Fruit fly (Drosophila melanogaster): Measurements from ENCODE around the gene CG13310.

CG13310 gene

DNA sequence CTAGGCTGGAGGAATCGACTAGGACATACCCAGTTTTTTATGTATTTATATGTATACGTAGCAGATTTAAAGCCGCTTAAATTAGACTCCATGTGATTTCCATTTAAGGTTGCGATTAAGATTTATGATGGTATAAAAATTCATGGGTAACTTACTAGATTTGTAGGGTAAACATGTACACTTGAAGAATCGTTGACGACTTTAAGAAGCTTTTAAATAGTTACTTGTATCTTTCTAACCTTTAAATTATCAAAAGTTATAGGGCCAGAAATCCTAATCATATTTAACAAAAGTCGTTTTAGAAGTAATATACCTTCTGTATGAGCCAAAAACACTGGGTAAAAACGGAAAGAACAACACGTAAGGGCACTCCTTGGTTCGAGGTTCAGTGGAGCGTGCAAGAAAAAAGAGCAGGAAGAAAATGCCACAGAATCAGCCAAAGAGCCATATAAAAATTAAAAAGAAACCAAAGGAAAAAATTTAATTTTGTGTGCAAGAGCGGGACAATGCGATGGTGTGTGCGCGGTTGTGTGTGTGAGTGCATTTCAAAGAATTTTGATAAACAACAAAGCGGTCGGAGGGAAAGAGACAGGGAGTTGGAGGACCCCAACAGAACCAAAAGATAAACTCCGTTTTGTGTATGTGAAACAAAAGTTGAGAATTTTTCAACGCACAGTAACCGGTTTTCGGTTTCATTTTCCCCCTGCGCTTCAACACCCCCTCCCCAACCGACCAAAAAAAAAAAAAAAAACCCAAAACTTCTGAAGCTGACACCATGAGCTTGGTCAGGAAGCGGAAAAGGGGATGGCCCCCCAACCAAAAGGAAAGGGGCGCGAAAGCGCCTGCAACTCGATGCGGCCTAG, 39.5 kb upstream of the CG13310 start (continued):
- TF ChIP-seq CG42726 (GFP tag; IDR thresholded peaks at IDR 0.05; ENCODE audit: partially characterized antibody), result no peak
- no peak for TF ChIP-seq CG15011 (GFP tag; optimal IDR thresholded peaks at IDR 0.05)
- TF ChIP-seq al (GFP tag; IDR thresholded peaks at IDR 0.05), result no peak
- no peak for TF ChIP-seq CG4730 (GFP tag; IDR thresholded peaks at IDR 0.05)
- no peak for TF ChIP-seq Hr3 (GFP tag; optimal IDR thresholded peaks at IDR 0.05)
- no peak for TF ChIP-seq HmgZ (tag; optimal IDR thresholded peaks at IDR 0.05)
- TF ChIP-seq CG13624 (GFP tag; optimal IDR thresholded peaks at IDR 0.05), result no peak
- TF ChIP-seq CG14050 (GFP tag; IDR thresholded peaks at IDR 0.05), result no peak
- no peak for TF ChIP-seq PHDP (tag; optimal IDR thresholded peaks at IDR 0.05)
- TF ChIP-seq Usf (GFP tag; optimal IDR thresholded peaks at IDR 0.05), result no peak
- no peak for TF ChIP-seq CG10431 (GFP tag; optimal IDR thresholded peaks at IDR 0.05)
- no peak for TF ChIP-seq CG11093 (GFP tag; IDR thresholded peaks at IDR 0.05)
- no peak for TF ChIP-seq dm (GFP tag; optimal IDR thresholded peaks at IDR 0.05)
- peak; percentile 36 for TF ChIP-seq CG16815 (GFP tag; optimal IDR thresholded peaks at IDR 0.05)
- TF ChIP-seq bigmax (GFP tag; optimal IDR thresholded peaks at IDR 0.05), result no peak
- no peak for TF ChIP-seq CG7987 (GFP tag; optimal IDR thresholded peaks at IDR 0.05)
- TF ChIP-seq CG10654 (GFP tag; optimal IDR thresholded peaks at IDR 0.05), result no peak
- no peak for TF ChIP-seq Rfx (GFP tag; IDR thresholded peaks at IDR 0.05)
- no peak for TF ChIP-seq CG14014 (GFP tag; IDR thresholded peaks at IDR 0.05)
- TF ChIP-seq Ssrp (tag; optimal IDR thresholded peaks at IDR 0.05), result no peak
- TF ChIP-seq Atf6 (GFP tag; IDR thresholded peaks at IDR 0.05), result no peak
- TF ChIP-seq CG17568 (GFP tag; optimal IDR thresholded peaks at IDR 0.05), result no peak
- no peak for TF ChIP-seq pita (GFP tag; optimal IDR thresholded peaks at IDR 0.05)
- no peak for TF ChIP-seq CG6175 (GFP tag; IDR thresholded peaks at IDR 0.05)
- TF ChIP-seq tup (GFP tag; optimal IDR thresholded peaks at IDR 0.05), result no peak
- no peak for TF ChIP-seq HLH3B (GFP tag; IDR thresholded peaks at IDR 0.05)
- no peak for TF ChIP-seq tap (tag; optimal IDR thresholded peaks at IDR 0.05)
- TF ChIP-seq CG33557 (GFP tag; optimal IDR thresholded peaks at IDR 0.05), result peak; percentile 8
- TF ChIP-seq chif (GFP tag; optimal IDR thresholded peaks at IDR 0.05), result no peak
- no peak for TF ChIP-seq CG6765 (GFP tag; optimal IDR thresholded peaks at IDR 0.05)
- TF ChIP-seq bcd (GFP tag; optimal IDR thresholded peaks at IDR 0.05), result no peak
- no peak for TF ChIP-seq zfh2 (GFP tag; optimal IDR thresholded peaks at IDR 0.05)
- TF ChIP-seq Atf3 (GFP tag; optimal IDR thresholded peaks at IDR 0.05), result no peak
- no peak for TF ChIP-seq CG6689 (GFP tag; IDR thresholded peaks at IDR 0.05)
- no peak for TF ChIP-seq br (optimal IDR thresholded peaks at IDR 0.05)
- no peak for TF ChIP-seq tx (GFP tag; optimal IDR thresholded peaks at IDR 0.05)
- TF ChIP-seq CG6654 (GFP tag; optimal IDR thresholded peaks at IDR 0.05), result no peak
- no peak for TF ChIP-seq Camta (GFP tag; optimal IDR thresholded peaks at IDR 0.05)
- TF ChIP-seq sens (GFP tag), result peak; percentile 89
- TF ChIP-seq CG2120 (GFP tag; optimal IDR thresholded peaks at IDR 0.05), result no peak
- no peak for TF ChIP-seq Antp (GFP tag; optimal IDR thresholded peaks at IDR 0.05)
- TF ChIP-seq otp (GFP tag; IDR thresholded peaks at IDR 0.05), result no peak
- TF ChIP-seq CG6854 (GFP tag; optimal IDR thresholded peaks at IDR 0.05), result no peak
- no peak for TF ChIP-seq ci (GFP tag; IDR thresholded peaks at IDR 0.05)
- no peak for TF ChIP-seq CG43689 (GFP tag; IDR thresholded peaks at IDR 0.05)
- TF ChIP-seq dan (GFP tag; IDR thresholded peaks at IDR 0.05), result no peak
- TF ChIP-seq CG10979 (tag; optimal IDR thresholded peaks at IDR 0.05), result peak; percentile 64
- no peak for TF ChIP-seq GATAe (GFP tag; conservative IDR thresholded peaks at IDR 0.05)
- no peak for TF ChIP-seq CG6813 (GFP tag; optimal IDR thresholded peaks at IDR 0.05)
- TF ChIP-seq CG8944 (GFP tag; optimal IDR thresholded peaks at IDR 0.05), result no peak
- no peak for TF ChIP-seq CG12299 (tag; optimal IDR thresholded peaks at IDR 0.05)

Data from whole organism, embryonic.